Worm (Caenorhabditis elegans) whole organism, L4/young adult: ENCODE results near the gene fubl-3.

Source experiments
- W03F9.2 ChIP-seq: fragments of 150-350 bp; optimal IDR thresholded peaks from 2 replicates; lab custom pipeline; 2014; ENCODE audit warnings: missing biosample characterization, missing genetic modification characterization
- dao-5 ChIP-seq: sonication (generic microtip); optimal IDR thresholded peaks from 2 replicates; lab custom pipeline; 2016; ENCODE audit warnings: missing genotype, missing genetic modification characterization, moderate library complexity, missing compliant biosample characterization
- him-1 ChIP-seq: sonication (generic microtip); optimal IDR thresholded peaks from 2 replicates; lab custom pipeline; 2016; ENCODE audit warnings: missing genotype, missing genetic modification reagents, missing genetic modification characterization, missing compliant biosample characterization

- TF ChIP-seq him-1 (tag; lab: Kevin White, UChicago), result no peak
- TF ChIP-seq W03F9.2 (tag; lab: Kevin White, UChicago), result no peak
- no peak for TF ChIP-seq dao-5 (tag; lab: Kevin White, UChicago)
Observed at ce11 chrX:17386130-17386529, 48.1 kb upstream of the fubl-3 start.
